Fruit fly (Drosophila melanogaster) whole organism, prepupa: ENCODE results near the gene CG10591.

Experiments
- Blimp-1 ChIP-seq: fragments of 200-800 bp; sonication (Bioruptor generic); optimal IDR thresholded peaks from 3 replicates; lab custom pipeline; 2017; ENCODE audit warnings: missing biosample characterization, missing genetic modification characterization, mild to moderate bottlenecking, moderate library complexity, missing genetic modification reagents
- CG10631 ChIP-seq: fragments of 200-800 bp; sonication (Bioruptor generic); optimal IDR thresholded peaks from 2 replicates; lab custom pipeline; 2016; ENCODE audit warnings: missing biosample characterization, missing genetic modification characterization
- CG10669 ChIP-seq: fragments of 200-800 bp; sonication (Bioruptor generic); optimal IDR thresholded peaks from 3 replicates; lab custom pipeline; 2018; ENCODE audit warnings: missing biosample characterization, mild to moderate bottlenecking, missing genetic modification characterization, moderate library complexity
- CG11294 ChIP-seq: fragments of 200-800 bp; sonication (Bioruptor generic); IDR thresholded peaks from 2 replicates; pipeline ENCODE4 v1.3.6; 2022; ENCODE audit warnings: missing biosample characterization, missing genetic modification characterization
- CG11762 ChIP-seq: fragments of 200-800 bp; sonication (Bioruptor generic); optimal IDR thresholded peaks from 3 replicates; lab custom pipeline; 2016; ENCODE audit warnings: missing biosample characterization, missing genetic modification characterization; ENCODE audit not compliant: insufficient read depth
- CG11902 ChIP-seq: fragments of 200-800 bp; sonication (Bioruptor generic); optimal IDR thresholded peaks from 3 replicates; lab custom pipeline; 2016; ENCODE audit warnings: missing biosample characterization, missing genetic modification characterization
- CG15336 ChIP-seq: fragments of 200-800 bp; sonication (Bioruptor generic); IDR thresholded peaks from 2 replicates; pipeline ENCODE4 v1.3.6; 2022; ENCODE audit warnings: missing biosample characterization, missing genetic modification characterization
- CG16779 ChIP-seq: fragments of 200-800 bp; sonication (Bioruptor generic); optimal IDR thresholded peaks from 3 replicates; lab custom pipeline; 2017; ENCODE audit warnings: missing biosample characterization, mild to moderate bottlenecking, missing genetic modification characterization
- CG31627 ChIP-seq: fragments of 200-800 bp; sonication (Bioruptor generic); optimal IDR thresholded peaks from 3 replicates; lab custom pipeline; 2016; ENCODE audit warnings: missing biosample characterization, missing genetic modification characterization
- CG32006 ChIP-seq: fragments of 200-800 bp; sonication (Bioruptor generic); optimal IDR thresholded peaks from 3 replicates; lab custom pipeline; 2017; ENCODE audit warnings: missing biosample characterization, mild to moderate bottlenecking, missing genetic modification characterization
- CG34406 ChIP-seq: fragments of 200-800 bp; sonication (Bioruptor generic); optimal IDR thresholded peaks from 3 replicates; lab custom pipeline; 2016; ENCODE audit warnings: missing biosample characterization, missing genetic modification characterization
- CG3919 ChIP-seq: fragments of 200-800 bp; sonication (Bioruptor generic); optimal IDR thresholded peaks from 3 replicates; lab custom pipeline; 2016; ENCODE audit warnings: missing biosample characterization, missing genetic modification characterization
- CG4318 ChIP-seq: fragments of 200-800 bp; sonication (Bioruptor generic); optimal IDR thresholded peaks from 3 replicates; lab custom pipeline; 2017; ENCODE audit warnings: missing biosample characterization, mild to moderate bottlenecking, missing genetic modification characterization
- CG6163 ChIP-seq: fragments of 200-800 bp; sonication (Bioruptor generic); IDR thresholded peaks from 3 replicates; pipeline ENCODE4 v1.3.6; 2022; ENCODE audit warnings: missing biosample characterization, missing genetic modification characterization
- CG6276 ChIP-seq: fragments of 200-800 bp; sonication (Bioruptor generic); optimal IDR thresholded peaks from 2 replicates; lab custom pipeline; 2017; ENCODE audit warnings: missing biosample characterization, mild to moderate bottlenecking, missing genetic modification characterization
- CG6808 ChIP-seq: fragments of 200-800 bp; sonication (Bioruptor generic); optimal IDR thresholded peaks from 3 replicates; lab custom pipeline; 2017; ENCODE audit warnings: missing biosample characterization, missing genetic modification characterization, mild to moderate bottlenecking, moderate library complexity, missing genetic modification reagents
- CG6854 ChIP-seq: fragments of 200-800 bp; sonication (Bioruptor generic); optimal IDR thresholded peaks from 2 replicates; lab custom pipeline; 2017; ENCODE audit warnings: missing biosample characterization, mild to moderate bottlenecking, missing genetic modification characterization
- CG7368 ChIP-seq: fragments of 200-800 bp; sonication (Bioruptor generic); optimal IDR thresholded peaks from 3 replicates; lab custom pipeline; 2016; ENCODE audit warnings: missing biosample characterization, missing genetic modification characterization
- CG8319 ChIP-seq: fragments of 200-800 bp; sonication (Bioruptor generic); optimal IDR thresholded peaks from 3 replicates; lab custom pipeline; 2016; ENCODE audit warnings: missing biosample characterization, missing genetic modification characterization
- CG8632 ChIP-seq: fragments of 200-800 bp; sonication (Bioruptor generic); optimal IDR thresholded peaks from 3 replicates; lab custom pipeline; 2016; ENCODE audit warnings: missing biosample characterization, missing genetic modification characterization
- Eip78C ChIP-seq: fragments of 200-800 bp; sonication (Bioruptor generic); peaks from one replicate; lab custom pipeline; 2016; ENCODE audit warnings: missing biosample characterization, missing genetic modification characterization
- Ets21C ChIP-seq: fragments of 200-800 bp; sonication (Bioruptor generic); optimal IDR thresholded peaks from 3 replicates; lab custom pipeline; 2016; ENCODE audit warnings: missing biosample characterization, missing genetic modification characterization
- Ets96B ChIP-seq: fragments of 200-800 bp; optimal IDR thresholded peaks from 2 replicates; lab custom pipeline; 2019; ENCODE audit warnings: missing biosample characterization, mild to moderate bottlenecking, missing genetic modification characterization, moderate library complexity
- Hr38 ChIP-seq: sonication (Bioruptor generic); optimal IDR thresholded peaks from 2 replicates; lab custom pipeline; 2016; ENCODE audit warnings: missing biosample characterization, missing genetic modification characterization
- Lpt ChIP-seq: fragments of 200-800 bp; sonication (Bioruptor generic); optimal IDR thresholded peaks from 3 replicates; lab custom pipeline; 2016; ENCODE audit warnings: missing biosample characterization, missing genetic modification characterization
- OdsH ChIP-seq: fragments of 200-800 bp; sonication (Bioruptor generic); optimal IDR thresholded peaks from 3 replicates; lab custom pipeline; 2016; ENCODE audit warnings: missing biosample characterization, missing genetic modification characterization
- Smox ChIP-seq: fragments of 200-800 bp; sonication (Bioruptor generic); optimal IDR thresholded peaks from 3 replicates; lab custom pipeline; 2016; ENCODE audit warnings: missing biosample characterization, missing genetic modification characterization
- Sox102F ChIP-seq: fragments of 200-800 bp; sonication (Bioruptor generic); optimal IDR thresholded peaks from 2 replicates; lab custom pipeline; 2016; ENCODE audit warnings: missing biosample characterization, mild to moderate bottlenecking, missing genetic modification characterization
- achi ChIP-seq: fragments of 200-800 bp; sonication (Bioruptor generic); optimal IDR thresholded peaks from 3 replicates; lab custom pipeline; 2016; ENCODE audit warnings: missing biosample characterization, missing genetic modification characterization
- dac ChIP-seq: fragments of 200-800 bp; sonication (Bioruptor generic); optimal IDR thresholded peaks from 2 replicates; lab custom pipeline; 2017; ENCODE audit warnings: missing biosample characterization, mild to moderate bottlenecking, missing genetic modification characterization
- dsx ChIP-seq: fragments of 200-800 bp; optimal IDR thresholded peaks from 3 replicates; lab custom pipeline; 2019; ENCODE audit warnings: missing biosample characterization, mild to moderate bottlenecking, missing genetic modification characterization, moderate library complexity; ENCODE audit not compliant: poor library complexity, severe bottlenecking
- eg ChIP-seq: fragments of 200-800 bp; sonication (Bioruptor generic); IDR thresholded peaks from 3 replicates; pipeline ENCODE4 v1.3.6; 2022; ENCODE audit warnings: missing biosample characterization, missing genetic modification characterization
- fd59A ChIP-seq: fragments of 200-800 bp; sonication (Bioruptor generic); optimal IDR thresholded peaks from 2 replicates; lab custom pipeline; 2017; ENCODE audit warnings: missing biosample characterization, mild to moderate bottlenecking, missing genetic modification characterization, missing genetic modification reagents
- net ChIP-seq: fragments of 200-800 bp; sonication (Bioruptor generic); optimal IDR thresholded peaks from 3 replicates; lab custom pipeline; 2016; ENCODE audit warnings: missing biosample characterization, missing genetic modification characterization
- pdm3 ChIP-seq: fragments of 200-800 bp; sonication (Bioruptor generic); optimal IDR thresholded peaks from 3 replicates; lab custom pipeline; 2016; ENCODE audit warnings: missing biosample characterization, missing genetic modification characterization
- salr ChIP-seq, 2 experiments: fragments of 200-800 bp; sonication (Bioruptor generic); optimal IDR thresholded peaks; 3 replicates each; lab custom pipeline; 2016 to 2018; ENCODE audit warnings: missing biosample characterization in 2 of 2, missing genetic modification characterization in 2 of 2, mild to moderate bottlenecking in 1 of 2
- svp ChIP-seq: fragments of 200-800 bp; sonication (Bioruptor generic); peaks from one replicate; lab custom pipeline; 2016; ENCODE audit warnings: missing biosample characterization, missing genetic modification characterization

Gene CG10591

DNA sequence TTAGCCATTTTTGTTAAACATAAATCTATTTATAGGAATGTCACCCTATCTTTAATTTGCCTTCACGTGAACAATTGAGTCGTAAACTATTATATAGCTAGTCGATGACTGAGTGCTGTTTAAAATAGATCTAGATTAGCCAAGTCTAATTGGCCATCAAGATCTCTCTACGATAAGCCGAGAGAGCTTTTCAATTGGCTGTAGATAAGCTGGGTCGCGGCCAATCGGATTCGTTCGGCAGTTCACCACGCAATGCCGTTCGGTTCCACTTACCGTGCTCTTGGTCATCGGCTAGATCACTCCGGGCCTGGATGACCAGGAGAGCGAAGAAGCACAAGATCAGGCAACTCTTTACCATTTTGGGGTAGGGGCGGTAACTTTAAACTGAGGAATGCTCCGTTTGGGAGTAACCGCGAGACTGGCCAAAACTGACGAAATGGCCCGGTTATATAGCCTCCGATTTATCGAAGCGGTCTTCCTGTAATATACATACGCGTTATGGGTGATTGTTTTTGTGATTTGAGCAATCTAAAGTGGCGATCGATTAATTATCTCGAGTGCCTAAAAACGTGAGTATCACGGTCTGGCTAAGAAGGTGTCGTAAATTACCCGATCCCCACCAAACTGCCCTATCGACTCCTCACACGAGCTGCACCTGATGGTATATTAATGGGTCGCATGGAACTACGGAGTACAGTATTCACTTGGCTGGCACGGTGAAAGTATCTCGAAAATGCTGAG, 4.5 kb downstream of the CG10591 start, which contains the start of the genes Alp10 and Alp9:
Gene Alp10 (minus strand): TSS at position 420 of the 741 bp plus-strand sequence.
Gene Alp9 (plus strand): TSS at position 690 of the 741 bp plus-strand sequence.
- TF ChIP-seq CG15336 (GFP tag; lab: Robert Waterston, UW) (no peak), CG4318 (GFP tag; lab: Kevin White, UChicago) (no peak), CG6276 (GFP tag; lab: Kevin White, UChicago) (no peak), Smox (GFP tag; lab: Kevin White, UChicago) (no peak), achi (GFP tag; lab: Kevin White, UChicago) (no peak), Eip78C (GFP tag; lab: Kevin White, UChicago) (no peak), Hr38 (GFP tag; lab: Kevin White, UChicago) (no peak), CG8319 (no peak), CG10669 (GFP tag; lab: Kevin White, UChicago) (no peak), Ets21C (no peak), CG6854 (no peak), CG8632 (GFP tag; lab: Kevin White, UChicago) (no peak), CG31627 (no peak), Blimp-1 (GFP tag; lab: Kevin White, UChicago) (no peak), pdm3 (GFP tag; lab: Kevin White, UChicago) (no peak), dsx (no peak)

DNA sequence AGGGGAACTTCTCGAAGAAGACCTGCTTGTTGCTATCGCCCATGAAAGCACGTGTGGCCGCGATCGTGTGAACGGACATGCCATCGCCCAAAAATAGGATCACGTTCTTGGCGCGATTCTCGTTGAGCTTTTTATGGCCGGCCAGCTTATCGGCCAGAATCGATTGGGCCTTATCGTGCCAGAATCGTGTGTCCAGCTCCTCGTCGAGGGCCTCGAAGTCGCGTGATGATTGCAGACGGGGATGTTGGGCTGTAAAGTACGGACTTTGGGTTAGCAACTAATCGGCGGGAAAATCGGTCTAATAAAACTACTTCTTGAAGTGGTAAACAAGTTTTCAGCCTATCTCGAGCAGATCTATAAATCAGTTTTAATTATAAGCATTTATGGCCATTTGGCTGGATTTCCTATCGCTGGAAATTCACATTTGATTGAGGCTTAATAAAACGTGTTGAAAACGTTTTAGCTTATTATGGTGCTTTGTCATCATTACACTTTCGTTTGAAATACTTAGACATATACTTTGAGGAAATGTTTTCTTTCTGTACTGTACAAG, 5.3 kb downstream of the CG10591 start:
- TF ChIP-seq achi (GFP tag; lab: Kevin White, UChicago) (no peak), CG6808 (GFP tag; lab: Kevin White, UChicago) (no peak), Sox102F (GFP tag; lab: Kevin White, UChicago) (no peak), Hr38 (GFP tag; lab: Kevin White, UChicago) (no peak), dac (GFP tag; lab: Kevin White, UChicago) (no peak), CG11294 (GFP tag; lab: Robert Waterston, UW) (no peak), CG7368 (no peak), CG32006 (GFP tag; lab: Kevin White, UChicago) (no peak), pdm3 (GFP tag; lab: Kevin White, UChicago) (no peak), Eip78C (GFP tag; lab: Kevin White, UChicago) (no peak), CG11902 (no peak), fd59A (GFP tag; lab: Kevin White, UChicago) (no peak), net (GFP tag; lab: Kevin White, UChicago) (no peak), OdsH (GFP tag; lab: Kevin White, UChicago) (no peak), CG6276 (GFP tag; lab: Kevin White, UChicago) (no peak), CG6854 (no peak), svp (GFP tag; lab: Kevin White, UChicago) (no peak)

DNA sequence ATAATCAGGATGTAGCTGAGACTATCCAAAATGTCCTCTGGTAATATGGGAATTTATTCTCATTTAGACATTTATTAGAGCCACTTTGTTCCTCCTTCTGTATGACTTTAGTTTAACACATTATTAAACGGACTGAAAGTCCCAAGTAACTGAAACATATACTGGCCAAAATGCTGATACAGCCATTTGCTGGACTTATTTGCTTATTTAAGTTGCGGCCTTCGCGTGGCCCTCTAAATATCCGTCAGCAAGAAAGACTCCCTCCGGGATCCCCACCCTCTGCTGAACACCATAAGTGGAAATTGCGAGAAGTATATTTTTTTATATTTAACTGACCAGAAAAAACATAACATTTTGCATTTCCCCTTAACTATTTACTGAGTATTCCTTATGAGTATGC, 7.1 kb downstream of the CG10591 start, which contains the start of gene spo:
Gene spo (minus strand): TSS at position 135 of the 400 bp plus-strand sequence.
- TF ChIP-seq CG6163 (GFP tag; lab: Robert Waterston, UW) (no peak), fd59A (GFP tag; lab: Kevin White, UChicago) (no peak), CG11762 (GFP tag; lab: Kevin White, UChicago) (no peak), achi (GFP tag; lab: Kevin White, UChicago) (no peak), dac (GFP tag; lab: Kevin White, UChicago) (no peak), salr (GFP tag; optimal IDR thresholded peaks at IDR 0.05; lab: Kevin White, UChicago) (no peak), eg (GFP tag; lab: Robert Waterston, UW) (no peak), CG3919 (GFP tag; lab: Kevin White, UChicago) (no peak), CG34406 (GFP tag; lab: Kevin White, UChicago) (no peak), CG16779 (no peak), CG10669 (GFP tag; lab: Kevin White, UChicago) (no peak), Lpt (GFP tag; lab: Kevin White, UChicago) (no peak), Ets21C (no peak), CG10631 (GFP tag; lab: Kevin White, UChicago) (no peak), Ets96B (tag; lab: Kevin White, UChicago) (no peak), Blimp-1 (GFP tag; lab: Kevin White, UChicago) (no peak)
